Worm (Caenorhabditis elegans): ENCODE results near the gene F37A8.2.

- TF ChIP-seq pha-4 (tag; optimal IDR thresholded peaks at IDR 0.05), result no peak
- TF ChIP-seq unc-130 (GFP tag; optimal IDR thresholded peaks at IDR 0.05), result no peak
- no peak for TF ChIP-seq K12H6.12 (tag; optimal IDR thresholded peaks at IDR 0.05)
- TF ChIP-seq C17E4.6 (GFP tag; IDR thresholded peaks at IDR 0.05), result no peak
- no peak for TF ChIP-seq hlh-26 (GFP tag; conservative IDR thresholded peaks at IDR 0.05)
- TF ChIP-seq ama-1 (optimal IDR thresholded peaks at IDR 0.05), result no peak
- no peak for TF ChIP-seq ama-1 (GFP tag; optimal IDR thresholded peaks at IDR 0.05)
- TF ChIP-seq madf-6 (GFP tag; IDR thresholded peaks at IDR 0.05), result no peak
- TF ChIP-seq egl-44 (GFP tag; IDR thresholded peaks at IDR 0.05), result no peak
- no peak for TF ChIP-seq efl-1 (GFP tag; optimal IDR thresholded peaks at IDR 0.05)
- no peak for TF ChIP-seq unc-62 (GFP tag; optimal IDR thresholded peaks at IDR 0.05)
- no peak for TF ChIP-seq snpc-4 (GFP tag; optimal IDR thresholded peaks at IDR 0.05)
- no peak for TF ChIP-seq snpc-4 (tag; optimal IDR thresholded peaks at IDR 0.05)
- no peak for TF ChIP-seq madf-8 (GFP tag; conservative IDR thresholded peaks at IDR 0.05)
- no peak for TF ChIP-seq madf-10 (tag; optimal IDR thresholded peaks at IDR 0.05)
Measured at ce11 chrIII:3926116-3926515, 5.2 kb downstream of the F37A8.2 start, which contains the start of gene ZK1058.9.

Measured in whole organism, young adult.